Fruit fly (Drosophila melanogaster) whole organism, embryonic: ENCODE results near the gene Kmn2.

Experiments used
- Ada2b ChIP-seq: fragments of 200-800 bp; sonication (Bioruptor generic); IDR thresholded peaks from 2 replicates; pipeline ENCODE4 v1.3.6; 2022; ENCODE audit warnings: missing biosample characterization, missing genetic modification characterization
- BEAF-32 ChIP-seq: fragments of 200-800 bp; sonication (Bioruptor generic); optimal IDR thresholded peaks from 3 replicates; lab custom pipeline; 2017; ENCODE audit warnings: missing biosample characterization, missing genetic modification characterization, mild to moderate bottlenecking, moderate library complexity, missing genetic modification reagents
- CG10209 ChIP-seq: fragments of 200-800 bp; sonication (Bioruptor generic); optimal IDR thresholded peaks from 3 replicates; lab custom pipeline; 2017; ENCODE audit warnings: missing biosample characterization, mild to moderate bottlenecking, missing genetic modification characterization, missing genetic modification reagents
- CG11093 ChIP-seq: fragments of 200-800 bp; sonication (Bioruptor generic); IDR thresholded peaks from 3 replicates; pipeline ENCODE4 v1.3.6; 2022; ENCODE audit warnings: missing biosample characterization, missing genetic modification characterization
- CG11456 ChIP-seq: fragments of 200-800 bp; sonication (Bioruptor generic); IDR thresholded peaks from 3 replicates; pipeline ENCODE4 v1.3.6; 2022; ENCODE audit warnings: missing biosample characterization, missing genetic modification characterization
- CG13894 ChIP-seq: fragments of 200-800 bp; sonication (Bioruptor generic); optimal IDR thresholded peaks from 3 replicates; lab custom pipeline; 2018; ENCODE audit warnings: missing biosample characterization, mild to moderate bottlenecking, missing genetic modification characterization, moderate library complexity
- CG15514 ChIP-seq: fragments of 200-800 bp; sonication (Bioruptor generic); optimal IDR thresholded peaks from 3 replicates; lab custom pipeline; 2017; ENCODE audit warnings: missing biosample characterization, missing genetic modification characterization, mild to moderate bottlenecking, moderate library complexity, missing genetic modification reagents
- CG15601 ChIP-seq: fragments of 200-800 bp; sonication (Bioruptor generic); optimal IDR thresholded peaks from 3 replicates; lab custom pipeline; 2019; ENCODE audit warnings: missing biosample characterization, mild to moderate bottlenecking, missing genetic modification characterization, moderate library complexity
- CG15696 ChIP-seq: fragments of 200-800 bp; sonication (Bioruptor generic); optimal IDR thresholded peaks from 2 replicates; lab custom pipeline; 2019; ENCODE audit warnings: missing biosample characterization, mild to moderate bottlenecking, missing genetic modification characterization, moderate library complexity
- CG3281 ChIP-seq: fragments of 200-800 bp; sonication (Bioruptor generic); optimal IDR thresholded peaks from 3 replicates; lab custom pipeline; 2017; ENCODE audit warnings: missing biosample characterization, mild to moderate bottlenecking, missing genetic modification characterization
- CG34422 ChIP-seq: fragments of 200-800 bp; sonication (Bioruptor generic); IDR thresholded peaks from 3 replicates; pipeline ENCODE4 v1.3.6; 2022; ENCODE audit warnings: missing biosample characterization, missing genetic modification characterization
- CG3995 ChIP-seq: fragments of 200-800 bp; sonication (Bioruptor generic); optimal IDR thresholded peaks from 3 replicates; lab custom pipeline; 2016; ENCODE audit warnings: missing biosample characterization, missing genetic modification characterization
- CG6654 ChIP-seq: fragments of 200-800 bp; sonication (Bioruptor generic); optimal IDR thresholded peaks from 2 replicates; lab custom pipeline; 2017; ENCODE audit warnings: missing biosample characterization, mild to moderate bottlenecking, missing genetic modification characterization
- CG6683 ChIP-seq: fragments of 200-800 bp; sonication (Bioruptor generic); optimal IDR thresholded peaks from 2 replicates; lab custom pipeline; 2017; ENCODE audit warnings: missing biosample characterization, mild to moderate bottlenecking, missing genetic modification characterization, missing genetic modification reagents
- CG9609 ChIP-seq: fragments of 200-800 bp; sonication (Bioruptor generic); optimal IDR thresholded peaks from 3 replicates; lab custom pipeline; 2016; ENCODE audit warnings: missing biosample characterization, missing genetic modification characterization
- Dp ChIP-seq: fragments of 200-800 bp; sonication (Bioruptor generic); optimal IDR thresholded peaks from 2 replicates; lab custom pipeline; 2018; ENCODE audit warnings: missing biosample characterization, mild to moderate bottlenecking, missing genetic modification characterization, moderate library complexity
- Dref ChIP-seq: fragments of 200-800 bp; sonication (Bioruptor generic); IDR thresholded peaks from 2 replicates; pipeline ENCODE4 v1.3.6; 2022; ENCODE audit warnings: missing biosample characterization, missing genetic modification characterization
- E2f2 ChIP-seq: fragments of 200-800 bp; sonication (Bioruptor generic); IDR thresholded peaks from 2 replicates; pipeline ENCODE4 v1.3.6; 2022; ENCODE audit warnings: missing biosample characterization, missing genetic modification characterization
- Eip74EF ChIP-seq, 2 experiments: fragments of 200-800 bp in 1 of 2; fragments of >200 bp in 1 of 2; sonication (Bioruptor generic) in 1 of 2; optimal IDR thresholded peaks; 2 replicates each; lab custom pipeline; 2017 to 2019; ENCODE audit warnings: missing biosample characterization in 2 of 2, missing genetic modification characterization in 2 of 2, mild to moderate bottlenecking in 1 of 2, moderate library complexity in 1 of 2
- Fer1 ChIP-seq: fragments of 200-800 bp; sonication (Bioruptor generic); optimal IDR thresholded peaks from 2 replicates; lab custom pipeline; 2017; ENCODE audit warnings: missing biosample characterization, mild to moderate bottlenecking, missing genetic modification characterization
- Lhr ChIP-seq: fragments of 200-800 bp; sonication (Bioruptor generic); optimal IDR thresholded peaks from 3 replicates; lab custom pipeline; 2017; ENCODE audit warnings: mild to moderate bottlenecking, missing biosample characterization, missing genetic modification reagents, missing genetic modification characterization
- Max ChIP-seq: fragments of 200-800 bp; sonication (Bioruptor generic); optimal IDR thresholded peaks from 2 replicates; lab custom pipeline; 2016; ENCODE audit warnings: missing biosample characterization, mild to moderate bottlenecking, missing genetic modification characterization
- Med ChIP-seq: fragments of 200-800 bp; sonication (Bioruptor generic); peaks from one replicate; lab custom pipeline; 2016; ENCODE audit warnings: missing biosample characterization, missing genetic modification characterization, mild to moderate bottlenecking, inconsistent platforms, moderate library complexity
- Myb ChIP-seq: fragments of 200-800 bp; sonication (Bioruptor generic); optimal IDR thresholded peaks from 2 replicates; lab custom pipeline; 2016; ENCODE audit warnings: missing biosample characterization, missing genetic modification characterization
- Opbp ChIP-seq: fragments of 200-800 bp; sonication (Bioruptor generic); IDR thresholded peaks from 3 replicates; pipeline ENCODE4 v1.3.6; 2022; ENCODE audit warnings: missing biosample characterization, missing genetic modification characterization; ENCODE audit not compliant: partially characterized antibody
- PHDP ChIP-seq: fragments of 200-800 bp; sonication (Bioruptor generic); optimal IDR thresholded peaks from 3 replicates; lab custom pipeline; 2018; ENCODE audit warnings: missing biosample characterization, mild to moderate bottlenecking, missing genetic modification characterization, moderate library complexity
- Pdp1 ChIP-seq, 2 experiments: fragments of 200-800 bp; sonication (Bioruptor generic); optimal IDR thresholded peaks; 3 replicates each; lab custom pipeline; 2016; ENCODE audit warnings: missing biosample characterization in 2 of 2, missing genetic modification characterization in 2 of 2, mild to moderate bottlenecking in 1 of 2, moderate library complexity in 1 of 2
- Scr ChIP-seq: fragments of 200-800 bp; sonication (Bioruptor generic); IDR thresholded peaks from 2 replicates; pipeline ENCODE4 v1.3.6; 2022; ENCODE audit warnings: missing biosample characterization, missing genetic modification characterization; ENCODE audit not compliant: partially characterized antibody
- Trl ChIP-seq, 3 experiments: fragments of >200 bp in 2 of 3; fragments of 200-800 bp in 1 of 3; sonication (Bioruptor generic) in 1 of 3; optimal IDR thresholded peaks; 2 replicates in 1 of 3; 3 replicates in 2 of 3; lab custom pipeline; 2016 to 2017; ENCODE audit warnings: missing biosample characterization in 1 of 3, missing genetic modification characterization in 1 of 3
- al ChIP-seq: fragments of 200-800 bp; sonication (Bioruptor generic); IDR thresholded peaks from 2 replicates; pipeline ENCODE4 v1.3.6; 2022; ENCODE audit warnings: missing biosample characterization, missing genetic modification characterization
- chinmo ChIP-seq: fragments of 200-800 bp; sonication (Bioruptor generic); IDR thresholded peaks from 4 replicates; pipeline ENCODE4 v1.3.6; 2022; ENCODE audit warnings: missing biosample characterization, missing genetic modification characterization; ENCODE audit not compliant: partially characterized antibody
- chn ChIP-seq: fragments of 200-800 bp; sonication (Bioruptor generic); optimal IDR thresholded peaks from 2 replicates; lab custom pipeline; 2016; ENCODE audit warnings: missing biosample characterization, missing genetic modification characterization
- ci ChIP-seq: fragments of 200-800 bp; sonication (Bioruptor generic); IDR thresholded peaks from 3 replicates; pipeline ENCODE4 v1.3.6; 2022; ENCODE audit warnings: missing biosample characterization, missing genetic modification characterization
- dimm ChIP-seq: fragments of 200-800 bp; sonication (Bioruptor generic); IDR thresholded peaks from 2 replicates; pipeline ENCODE4 v1.3.6; 2022; ENCODE audit warnings: missing biosample characterization, missing genetic modification characterization
- fd96Cb ChIP-seq: fragments of 200-800 bp; sonication (Bioruptor generic); optimal IDR thresholded peaks from 2 replicates; lab custom pipeline; 2018; ENCODE audit warnings: missing biosample characterization, mild to moderate bottlenecking, missing genetic modification characterization, moderate library complexity
- insv ChIP-seq, 2 experiments: fragments of 200-800 bp; sonication (Bioruptor generic); optimal IDR thresholded peaks; 3 replicates each; lab custom pipeline; 2016 to 2018; ENCODE audit warnings: missing biosample characterization in 2 of 2, missing genetic modification characterization in 2 of 2
- kah ChIP-seq: fragments of 200-800 bp; sonication (Bioruptor generic); optimal IDR thresholded peaks from 2 replicates; lab custom pipeline; 2018; ENCODE audit warnings: missing biosample characterization, mild to moderate bottlenecking, missing genetic modification characterization
- oc ChIP-seq: fragments of 200-800 bp; sonication (Bioruptor generic); optimal IDR thresholded peaks from 2 replicates; lab custom pipeline; 2018; ENCODE audit warnings: missing biosample characterization, mild to moderate bottlenecking, missing genetic modification characterization, moderate library complexity
- pzg ChIP-seq: fragments of 200-800 bp; sonication (Bioruptor generic); optimal IDR thresholded peaks from 3 replicates; lab custom pipeline; 2018; ENCODE audit warnings: missing biosample characterization, mild to moderate bottlenecking, missing genetic modification characterization, moderate library complexity
- sc ChIP-seq, 3 experiments: fragments of >200 bp in 2 of 3; fragments of 200-800 bp in 1 of 3; sonication (Bioruptor generic) in 1 of 3; optimal IDR thresholded peaks; 2 replicates in 2 of 3; 3 replicates in 1 of 3; lab custom pipeline; 2017; ENCODE audit warnings: mild to moderate bottlenecking in 1 of 3, missing biosample characterization in 1 of 3, missing genetic modification characterization in 1 of 3, missing genetic modification reagents in 1 of 3
- sens ChIP-seq: fragments of 200-800 bp; sonication (Bioruptor generic); peaks from one replicate; lab custom pipeline; 2016; ENCODE audit warnings: missing biosample characterization, missing genetic modification characterization
- stwl ChIP-seq: fragments of 200-800 bp; sonication (Bioruptor generic); optimal IDR thresholded peaks from 3 replicates; lab custom pipeline; 2018; ENCODE audit warnings: missing biosample characterization, mild to moderate bottlenecking, missing genetic modification characterization, moderate library complexity

The Kmn2 gene

dm6 chr3R:8007595-8008255 is 6.6 kb upstream of the Kmn2 start, which contains the start of gene CG2767 (continued):
- TF ChIP-seq Pdp1 (GFP tag; optimal IDR thresholded peaks at IDR 0.05; lab: Kevin White, UChicago) (peak in 1 of 2 experiments; percentile 53), CG13894 (tag; lab: Kevin White, UChicago) (no peak), CG3281 (GFP tag; lab: Kevin White, UChicago) (no peak), CG34422 (GFP tag; lab: Robert Waterston, UW) (peak; percentile 32; the same call in 1 of the 3 replicates), PHDP (tag; lab: Kevin White, UChicago) (no peak), dimm (GFP tag; lab: Robert Waterston, UW) (no peak), sc (optimal IDR thresholded peaks at IDR 0.05; lab: Kevin White, UChicago) (no peak), sc (GFP tag; optimal IDR thresholded peaks at IDR 0.05; lab: Kevin White, UChicago) (no peak), Dref (peak; percentile 69), CG6683 (GFP tag; lab: Kevin White, UChicago) (no peak), sens (GFP tag; lab: Kevin White, UChicago) (peak; percentile 40), Opbp (GFP tag; lab: Robert Waterston, UW) (peak; percentile 8; the same call in 2 of the 3 replicates), CG6654 (GFP tag; lab: Kevin White, UChicago) (no peak), insv (GFP tag; optimal IDR thresholded peaks at IDR 0.05; lab: Kevin White, UChicago) (peak in 1 of 2 experiments; percentile 5), CG9609 (GFP tag; lab: Kevin White, UChicago) (no peak), ci (GFP tag; lab: Robert Waterston, UW) (no peak), pzg (GFP tag; lab: Kevin White, UChicago) (peak; percentile 56), CG15514 (GFP tag; lab: Kevin White, UChicago) (peak; percentile 89), Scr (no peak), Lhr (GFP tag; lab: Kevin White, UChicago) (no peak), Ada2b (no peak), CG15601 (tag; lab: Kevin White, UChicago) (peak; percentile 73), CG11093 (GFP tag; lab: Robert Waterston, UW) (no peak), BEAF-32 (GFP tag; lab: Kevin White, UChicago) (peak; percentile 10), kah (GFP tag; lab: Kevin White, UChicago) (peak; percentile 53), Med (GFP tag; lab: Kevin White, UChicago) (no peak), Eip74EF (GFP tag; optimal IDR thresholded peaks at IDR 0.05; lab: Kevin White, UChicago) (no peak), Fer1 (GFP tag; lab: Kevin White, UChicago) (no peak), stwl (tag; lab: Kevin White, UChicago) (no peak), Dp (GFP tag; lab: Kevin White, UChicago) (peak; percentile 84), CG15696 (tag; lab: Kevin White, UChicago) (no peak), Trl (optimal IDR thresholded peaks at IDR 0.05; lab: Kevin White, UChicago) (no peak), Trl (GFP tag; optimal IDR thresholded peaks at IDR 0.05; lab: Kevin White, UChicago) (no peak), CG11456 (no peak), fd96Cb (tag; lab: Kevin White, UChicago) (no peak), Max (GFP tag; lab: Kevin White, UChicago) (no peak), CG10209 (GFP tag; lab: Kevin White, UChicago) (no peak), Myb (peak; percentile 44), CG3995 (GFP tag; lab: Kevin White, UChicago) (peak; percentile 88), oc (tag; lab: Kevin White, UChicago) (peak; percentile 12), chinmo (GFP tag; lab: Robert Waterston, UW) (no peak), chn (GFP tag; lab: Kevin White, UChicago) (peak; percentile 59), E2f2 (peak; percentile 86), al (GFP tag; lab: Robert Waterston, UW) (no peak)
